Worm (Caenorhabditis elegans) whole organism, L1 larva: ENCODE results near the gene B0507.9.

Experiments used
- aha-1 ChIP-seq: fragments of 150-350 bp; optimal IDR thresholded peaks from 2 replicates; lab custom pipeline; 2014; ENCODE audit warnings: missing biosample characterization, missing genetic modification characterization
- ces-1 ChIP-seq: fragments of 150-350 bp; optimal IDR thresholded peaks from 2 replicates; lab custom pipeline; 2014; ENCODE audit warnings: missing biosample characterization, missing genetic modification reagents, missing genetic modification characterization
- pqm-1 ChIP-seq: sonication (generic microtip); optimal IDR thresholded peaks from 3 replicates; lab custom pipeline; 2017; ENCODE audit warnings: missing biosample characterization, missing genetic modification characterization
- snpc-4 ChIP-seq: fragments of 150-350 bp; optimal IDR thresholded peaks from 2 replicates; lab custom pipeline; 2014; ENCODE audit warnings: missing biosample characterization, missing genetic modification characterization

DNA sequence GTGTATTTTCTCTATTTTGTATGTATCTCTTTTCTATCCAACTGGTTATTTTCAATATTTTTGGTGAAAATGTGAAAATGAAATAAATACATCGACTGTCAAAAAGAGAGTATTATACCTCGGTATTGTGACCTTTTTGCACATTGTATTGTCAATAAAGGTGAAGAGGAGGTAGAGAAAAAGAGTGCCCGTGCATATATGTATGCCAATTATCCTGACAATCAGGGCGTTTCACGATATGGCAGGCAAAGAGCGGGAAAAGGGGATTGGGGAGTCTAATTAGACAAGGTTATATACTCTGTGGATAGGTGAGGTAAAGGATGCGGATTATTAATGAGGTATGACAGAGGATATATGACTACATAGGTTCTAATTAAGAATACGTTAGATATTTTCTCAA lies 31.1 kb upstream of the B0507.9 start:
- TF ChIP-seq aha-1 (tag; lab: Kevin White, UChicago) (no peak), snpc-4 (no peak), ces-1 (GFP tag; lab: Kevin White, UChicago) (no peak), pqm-1 (tag; lab: Kevin White, UChicago) (no peak)
